Worm (Caenorhabditis elegans): Measurements from ENCODE around the gene C50D2.2.

DNA sequence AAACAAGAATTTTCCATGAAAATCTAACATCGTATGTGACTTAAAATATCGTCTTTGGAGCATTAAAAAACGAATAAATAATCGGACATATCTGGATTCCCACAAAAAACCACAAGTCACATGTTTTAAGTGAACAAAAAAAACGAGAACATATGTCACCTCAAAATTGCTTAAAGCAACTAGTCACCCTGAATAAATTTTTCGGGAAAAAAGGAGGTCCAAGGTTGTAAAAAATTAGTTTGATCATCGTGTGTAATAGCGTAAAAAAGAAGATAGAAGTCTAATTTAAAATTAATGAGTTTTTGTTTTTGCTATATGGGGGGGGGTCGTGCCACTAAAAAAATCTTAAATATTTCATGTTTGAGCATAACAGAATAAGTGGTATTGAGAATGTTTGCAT is 20.8 kb downstream of the C50D2.2 start:
- TF ChIP-seq F13H6.1 (tag; optimal IDR thresholded peaks at IDR 0.05), result no peak
- TF ChIP-seq syd-9 (tag; optimal IDR thresholded peaks at IDR 0.05), result no peak
- no peak for TF ChIP-seq ceh-6 (GFP tag; optimal IDR thresholded peaks at IDR 0.05)
- TF ChIP-seq fkh-10 (GFP tag; optimal IDR thresholded peaks at IDR 0.05), result no peak
- TF ChIP-seq pha-4 (tag; optimal IDR thresholded peaks at IDR 0.05), result no peak
- no peak for TF ChIP-seq pag-3 (tag; optimal IDR thresholded peaks at IDR 0.05; ENCODE audit: borderline replicate concordance)

All from whole organism, late embryonic.